Fruit fly (Drosophila melanogaster) whole organism: Measurements from ENCODE around the gene CG18266.

ENCODE experiments used
- CG8478 ChIP-seq: fragments of >200 bp; optimal IDR thresholded peaks from 2 replicates; lab custom pipeline; 2018; ENCODE audit warnings: inconsistent platforms
- Dll ChIP-seq: fragments of >200 bp; optimal IDR thresholded peaks from 2 replicates; lab custom pipeline; 2017
- EcR ChIP-seq, 2 experiments: fragments of >200 bp; optimal IDR thresholded peaks; 2 replicates each; lab custom pipeline; 2017; ENCODE audit warnings: missing biosample characterization in 2 of 2, missing genetic modification characterization in 2 of 2, missing genetic modification reagents in 2 of 2
- pan ChIP-seq: fragments of >200 bp; optimal IDR thresholded peaks from 2 replicates; lab custom pipeline; 2017
- psq ChIP-seq: fragments of >200 bp; optimal IDR thresholded peaks from 2 replicates; lab custom pipeline; 2017
- usp ChIP-seq: fragments of >200 bp; optimal IDR thresholded peaks from 2 replicates; lab custom pipeline; 2017; ENCODE audit warnings: missing biosample characterization, missing genetic modification characterization, mixed read lengths

The CG18266 gene

dm6 chr2L:5610108-5610507 lies 13.5 kb downstream of the CG18266 start:
- TF ChIP-seq EcR (GFP tag; optimal IDR thresholded peaks at IDR 0.05; lab: Kevin White, UChicago) (no peak), pan (lab: Kevin White, UChicago) (no peak), psq (lab: Kevin White, UChicago) (no peak), usp (GFP tag; lab: Kevin White, UChicago) (no peak), Dll (lab: Kevin White, UChicago) (no peak), CG8478 (lab: Kevin White, UChicago) (no peak)

DNA sequence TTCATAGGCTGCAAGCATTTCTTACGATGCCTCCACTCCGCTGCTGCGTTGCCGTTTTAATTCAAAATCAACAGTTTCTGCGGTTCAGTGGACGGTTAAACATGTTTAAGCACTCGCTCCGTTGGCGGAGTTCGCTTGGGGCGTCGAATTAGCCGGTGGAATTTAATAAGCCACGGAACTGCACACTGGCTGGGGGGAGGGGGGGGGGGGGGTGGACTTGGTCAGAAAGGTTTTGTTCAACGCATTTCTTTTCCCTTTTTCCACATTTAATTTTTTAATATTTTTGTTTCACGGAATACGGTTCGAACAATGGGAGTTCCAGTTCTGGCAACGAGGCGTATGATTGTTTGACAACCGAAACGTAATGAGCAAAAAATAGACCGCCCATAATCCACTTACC lies 14.0 kb downstream of the CG18266 start:
- TF ChIP-seq pan (lab: Kevin White, UChicago): no peak
- TF ChIP-seq Dll (lab: Kevin White, UChicago): no peak
- TF ChIP-seq EcR (GFP tag; optimal IDR thresholded peaks at IDR 0.05; lab: Kevin White, UChicago): no peak
- TF ChIP-seq CG8478 (lab: Kevin White, UChicago): no peak
- no peak for TF ChIP-seq psq (lab: Kevin White, UChicago)
- TF ChIP-seq usp (GFP tag; lab: Kevin White, UChicago): no peak

DNA sequence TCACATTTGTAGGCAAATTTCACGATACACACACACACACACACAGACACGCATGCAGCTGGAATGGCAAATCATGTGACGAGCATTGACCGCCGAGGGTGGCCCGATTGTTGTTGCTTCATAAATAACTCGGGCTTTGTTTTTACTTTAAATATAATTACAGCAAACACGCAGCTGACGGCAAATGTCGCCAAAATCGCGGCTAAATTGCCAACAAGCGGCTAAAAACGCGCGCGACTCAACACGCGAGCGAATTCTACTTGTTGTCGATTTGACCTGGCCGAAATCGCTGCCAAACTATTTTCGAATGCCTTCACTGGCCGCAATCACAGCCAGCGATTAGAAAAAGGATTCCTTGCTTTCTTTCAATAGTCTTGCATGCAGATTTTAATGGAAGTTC lies 20.6 kb downstream of the CG18266 start:
- no peak for TF ChIP-seq pan (lab: Kevin White, UChicago)
- no peak for TF ChIP-seq CG8478 (lab: Kevin White, UChicago)
- no peak for TF ChIP-seq usp (GFP tag; lab: Kevin White, UChicago)
- TF ChIP-seq EcR (GFP tag; optimal IDR thresholded peaks at IDR 0.05; lab: Kevin White, UChicago): no peak
- TF ChIP-seq Dll (lab: Kevin White, UChicago): no peak
- TF ChIP-seq psq (lab: Kevin White, UChicago): no peak

- no peak for TF ChIP-seq EcR (GFP tag; optimal IDR thresholded peaks at IDR 0.05; lab: Kevin White, UChicago)
Measured at dm6 chr2L:5617896-5618505, 21.4 kb downstream of the CG18266 start, which contains the start of gene DIP-eta. Gene DIP-eta, minus strand, starts transcription at chr2L:5617946.

DNA sequence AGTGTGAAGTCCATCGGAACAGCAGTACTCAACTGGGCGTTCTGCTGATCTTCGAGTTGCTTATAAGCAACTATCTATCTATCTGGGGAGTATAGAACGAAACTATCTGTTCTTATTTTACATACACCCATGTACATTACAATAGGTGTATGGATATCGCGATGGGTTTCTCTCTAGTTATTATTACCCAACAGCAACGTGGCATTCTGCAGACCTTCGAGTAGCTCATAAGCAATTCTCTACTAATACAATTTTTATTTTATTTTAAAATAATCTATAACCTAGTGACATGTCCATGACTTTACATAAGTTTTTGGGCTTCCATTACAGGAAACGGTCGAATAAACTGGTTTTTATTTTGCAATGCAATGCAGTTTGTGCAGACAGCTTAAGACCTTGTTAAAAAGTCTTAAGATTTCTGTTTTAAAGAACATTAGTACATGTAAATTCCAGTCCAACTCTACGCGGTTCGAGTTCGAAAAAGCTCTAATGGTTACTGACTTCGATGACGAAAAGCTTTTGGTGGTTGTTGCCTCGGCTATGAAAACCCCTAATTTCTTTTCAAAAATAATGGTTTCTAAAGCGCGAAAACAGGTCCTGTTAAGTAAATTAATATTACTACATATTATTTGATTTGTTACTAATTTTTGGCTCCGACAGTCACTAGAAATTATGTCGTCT lies 27.2 kb downstream of the CG18266 start, which contains the start of gene Cyp6a16:
Gene Cyp6a16, minus strand, starts transcription at position 36 of the 681 bp plus-strand sequence.
- no peak for TF ChIP-seq EcR (GFP tag; optimal IDR thresholded peaks at IDR 0.05; lab: Kevin White, UChicago)
- TF ChIP-seq usp (GFP tag; lab: Kevin White, UChicago): no peak
- TF ChIP-seq Dll (lab: Kevin White, UChicago): no peak
- no peak for TF ChIP-seq CG8478 (lab: Kevin White, UChicago)
- no peak for TF ChIP-seq pan (lab: Kevin White, UChicago)
- TF ChIP-seq psq (lab: Kevin White, UChicago): no peak
